Worm (Caenorhabditis elegans) whole organism, young adult: ENCODE results near the gene R04B3.2.
A peak's percentile ranks its signal among the peaks of the same experiment; 100 is the strongest.

Source experiments
- C17E4.6 ChIP-seq: fragments of 200-800 bp; sonication (Bioruptor generic); IDR thresholded peaks from 2 replicates; pipeline ENCODE4 v1.3.6; 2022; ENCODE audit warnings: missing genetic modification reagents, missing genetic modification characterization, missing compliant biosample characterization
- F23B12.7 ChIP-seq: sonication (generic microtip); optimal IDR thresholded peaks from 2 replicates; lab custom pipeline; 2017; ENCODE audit warnings: missing genetic modification characterization, mild to moderate bottlenecking, missing compliant biosample characterization, antibody characterized with exemption, moderate library complexity; ENCODE audit not compliant: insufficient read depth
- F33H1.4 ChIP-seq: fragments of 200-800 bp; sonication (Bioruptor generic); IDR thresholded peaks from 2 replicates; pipeline ENCODE4 v1.3.6; 2022; ENCODE audit warnings: missing genetic modification reagents, missing genetic modification characterization, missing compliant biosample characterization
- F39B2.1 ChIP-seq: fragments of 200-800 bp; sonication (Bioruptor generic); IDR thresholded peaks from 2 replicates; pipeline ENCODE4 v1.3.6; 2022; ENCODE audit warnings: missing genetic modification reagents, missing genetic modification characterization, missing compliant biosample characterization
- F49E8.2 ChIP-seq: sonication (generic microtip); optimal IDR thresholded peaks from 3 replicates; lab custom pipeline; 2017; ENCODE audit warnings: missing genetic modification characterization, mild to moderate bottlenecking, missing compliant biosample characterization, antibody characterized with exemption, moderate library complexity; ENCODE audit not compliant: insufficient read depth
- T26A5.8 ChIP-seq: sonication (generic microtip); optimal IDR thresholded peaks from 2 replicates; lab custom pipeline; 2016; ENCODE audit warnings: missing genetic modification characterization, missing compliant biosample characterization
- Y67H2A.10 ChIP-seq: fragments of 200-800 bp; sonication (Bioruptor generic); conservative IDR thresholded peaks from 2 replicates; pipeline ENCODE4 v1.3.6; 2022; ENCODE audit warnings: missing genetic modification reagents, missing genetic modification characterization, missing compliant biosample characterization
- akir-1 ChIP-seq: fragments of 200-800 bp; sonication (Bioruptor generic); optimal IDR thresholded peaks from 2 replicates; lab custom pipeline; 2018; ENCODE audit warnings: mild to moderate bottlenecking, missing genetic modification characterization, moderate library complexity, missing compliant biosample characterization
- aptf-3 ChIP-seq: fragments of 200-800 bp; sonication (Bioruptor generic); IDR thresholded peaks from 2 replicates; pipeline ENCODE4 v1.3.6; 2022; ENCODE audit warnings: missing genetic modification characterization, missing compliant biosample characterization
- atf-7 ChIP-seq: sonication (generic microtip); optimal IDR thresholded peaks from 2 replicates; lab custom pipeline; 2017; ENCODE audit warnings: mild to moderate bottlenecking, missing genetic modification characterization, missing compliant biosample characterization
- athp-1 ChIP-seq: sonication (generic microtip); optimal IDR thresholded peaks from 2 replicates; lab custom pipeline; 2017; ENCODE audit warnings: mild to moderate bottlenecking, missing genetic modification characterization, missing compliant biosample characterization
- bed-1 ChIP-seq: fragments of 200-800 bp; sonication (Bioruptor generic); IDR thresholded peaks from 2 replicates; pipeline ENCODE4 v1.3.6; 2022; ENCODE audit warnings: missing genetic modification reagents, missing genetic modification characterization, missing compliant biosample characterization
- cebp-1 ChIP-seq, 2 experiments: fragments of 200-800 bp in 1 of 2; sonication (Bioruptor generic) in 1 of 2; sonication (generic microtip) in 1 of 2; IDR thresholded peaks in 1 of 2; optimal IDR thresholded peaks in 1 of 2; 2 replicates each; pipeline versions ENCODE4 v1.3.6 to Lab custom; 2017 to 2022; ENCODE audit warnings: missing compliant biosample characterization in 2 of 2, missing genetic modification characterization in 2 of 2, mild to moderate bottlenecking in 1 of 2, missing genetic modification reagents in 1 of 2, moderate library complexity in 1 of 2
- cebp-2 ChIP-seq: fragments of 200-800 bp; sonication (Bioruptor generic); IDR thresholded peaks from 2 replicates; pipeline ENCODE4 v1.3.6; 2022; ENCODE audit warnings: missing genetic modification characterization, missing compliant biosample characterization
- ceh-40 ChIP-seq: fragments of 200-800 bp; sonication (Bioruptor generic); IDR thresholded peaks from 2 replicates; pipeline ENCODE4 v1.3.6; 2022; ENCODE audit warnings: missing genetic modification characterization, missing compliant biosample characterization
- chd-7 ChIP-seq: sonication (generic microtip); optimal IDR thresholded peaks from 2 replicates; lab custom pipeline; 2016; ENCODE audit warnings: mild to moderate bottlenecking, missing genetic modification characterization, moderate library complexity, missing compliant biosample characterization
- die-1 ChIP-seq: sonication (generic microtip); optimal IDR thresholded peaks from 2 replicates; lab custom pipeline; 2016; ENCODE audit warnings: missing genotype, mild to moderate bottlenecking, missing genetic modification characterization, missing compliant biosample characterization
- dpff-1 ChIP-seq: sonication (generic microtip); optimal IDR thresholded peaks from 2 replicates; lab custom pipeline; 2017; ENCODE audit warnings: mild to moderate bottlenecking, missing genetic modification characterization, missing compliant biosample characterization
- egl-44 ChIP-seq: fragments of 200-800 bp; sonication (Bioruptor generic); IDR thresholded peaks from 2 replicates; pipeline ENCODE4 v1.3.6; 2022; ENCODE audit warnings: missing genetic modification reagents, missing genetic modification characterization, missing compliant biosample characterization
- ekl-4 ChIP-seq: fragments of 200-800 bp; sonication (Bioruptor generic); IDR thresholded peaks from 2 replicates; pipeline ENCODE4 v1.3.6; 2022; ENCODE audit warnings: missing genetic modification reagents, missing genetic modification characterization, missing compliant biosample characterization
- hmg-1.2 ChIP-seq: fragments of 200-800 bp; sonication (Bioruptor generic); IDR thresholded peaks from 2 replicates; pipeline ENCODE4 v1.3.6; 2022; ENCODE audit warnings: missing genetic modification reagents, missing genetic modification characterization, missing compliant biosample characterization
- let-607 ChIP-seq, 2 experiments: fragments of 200-800 bp in 1 of 2; sonication (Bioruptor generic) in 1 of 2; sonication (generic microtip) in 1 of 2; optimal IDR thresholded peaks; 2 replicates each; lab custom pipeline; 2016 to 2018; ENCODE audit warnings: mild to moderate bottlenecking in 2 of 2, missing compliant biosample characterization in 2 of 2, missing genetic modification characterization in 2 of 2, moderate library complexity in 2 of 2, missing genotype in 1 of 2
- lin-40 ChIP-seq: sonication (generic microtip); optimal IDR thresholded peaks from 2 replicates; lab custom pipeline; 2016; ENCODE audit warnings: missing genetic modification characterization, mild to moderate bottlenecking, missing compliant biosample characterization, missing genotype, missing genetic modification reagents
- lin-54 ChIP-seq: fragments of 200-800 bp; sonication (Bioruptor generic); optimal IDR thresholded peaks from 2 replicates; lab custom pipeline; 2018; ENCODE audit warnings: mild to moderate bottlenecking, missing genetic modification characterization, missing compliant biosample characterization
- lsy-27 ChIP-seq: sonication (generic microtip); optimal IDR thresholded peaks from 2 replicates; lab custom pipeline; 2017; ENCODE audit warnings: missing genetic modification characterization, mild to moderate bottlenecking, missing compliant biosample characterization, antibody characterized with exemption, missing genotype, borderline replicate concordance; ENCODE audit not compliant: insufficient read depth
- madf-3 ChIP-seq: fragments of 200-800 bp; sonication (Bioruptor generic); IDR thresholded peaks from 2 replicates; pipeline ENCODE4 v1.3.6; 2022; ENCODE audit warnings: missing genetic modification reagents, missing genetic modification characterization, missing compliant biosample characterization
- madf-6 ChIP-seq: fragments of 200-800 bp; sonication (Bioruptor generic); IDR thresholded peaks from 2 replicates; pipeline ENCODE4 v1.3.6; 2022; ENCODE audit warnings: missing genetic modification reagents, missing genetic modification characterization, missing compliant biosample characterization
- mcd-1 ChIP-seq: fragments of 200-800 bp; sonication (Bioruptor generic); IDR thresholded peaks from 2 replicates; pipeline ENCODE4 v1.3.6; 2022; ENCODE audit warnings: missing genetic modification reagents, missing genetic modification characterization, missing compliant biosample characterization
- mxl-1 ChIP-seq: sonication (generic microtip); optimal IDR thresholded peaks from 2 replicates; lab custom pipeline; 2016; ENCODE audit warnings: missing genetic modification characterization, missing compliant biosample characterization
- nfya-1 ChIP-seq: sonication (generic microtip); optimal IDR thresholded peaks from 2 replicates; lab custom pipeline; 2017; ENCODE audit warnings: antibody characterized with exemption, missing compliant biosample characterization, missing genetic modification characterization, borderline replicate concordance; ENCODE audit not compliant: insufficient read depth
- nfya-2 ChIP-seq: fragments of 200-800 bp; sonication (Bioruptor generic); IDR thresholded peaks from 2 replicates; pipeline ENCODE4 v1.3.6; 2022; ENCODE audit warnings: missing genetic modification reagents, missing genetic modification characterization, missing compliant biosample characterization
- nfyb-1 ChIP-seq: fragments of 200-800 bp; sonication (Bioruptor generic); IDR thresholded peaks from 2 replicates; pipeline ENCODE4 v1.3.6; 2022; ENCODE audit warnings: missing genetic modification reagents, missing genetic modification characterization, missing compliant biosample characterization
- nhr-27 ChIP-seq: fragments of 200-800 bp; sonication (Bioruptor generic); optimal IDR thresholded peaks from 2 replicates; lab custom pipeline; 2018; ENCODE audit warnings: mild to moderate bottlenecking, missing genetic modification characterization, moderate library complexity, missing compliant biosample characterization
- nhr-80 ChIP-seq: sonication (generic microtip); optimal IDR thresholded peaks from 2 replicates; lab custom pipeline; 2016; ENCODE audit warnings: missing genetic modification characterization, missing compliant biosample characterization
- repo-1 ChIP-seq: sonication (generic microtip); optimal IDR thresholded peaks from 2 replicates; lab custom pipeline; 2017; ENCODE audit warnings: mild to moderate bottlenecking, missing genetic modification characterization, missing compliant biosample characterization
- tbx-9 ChIP-seq: sonication (generic microtip); optimal IDR thresholded peaks from 2 replicates; lab custom pipeline; 2016; ENCODE audit warnings: borderline replicate concordance, missing genetic modification characterization, inconsistent platforms, missing compliant biosample characterization
- xnd-1 ChIP-seq: sonication (generic microtip); optimal IDR thresholded peaks from 2 replicates; lab custom pipeline; 2016; ENCODE audit warnings: missing genotype, missing genetic modification reagents, missing genetic modification characterization, missing compliant biosample characterization
- zfh-2 ChIP-seq: fragments of 200-800 bp; sonication (Bioruptor generic); conservative IDR thresholded peaks from 2 replicates; pipeline ENCODE4 v1.3.6; 2022; ENCODE audit warnings: missing genetic modification reagents, missing genetic modification characterization, missing compliant biosample characterization
- zim-3 ChIP-seq: sonication (generic microtip); optimal IDR thresholded peaks from 2 replicates; lab custom pipeline; 2017; ENCODE audit warnings: mild to moderate bottlenecking, missing genetic modification characterization, moderate library complexity, missing compliant biosample characterization
- ztf-6 ChIP-seq: fragments of 200-800 bp; sonication (Bioruptor generic); IDR thresholded peaks from 2 replicates; pipeline ENCODE4 v1.3.6; 2022; ENCODE audit warnings: missing genetic modification reagents, missing genetic modification characterization, missing compliant biosample characterization

Gene R04B3.2

DNA sequence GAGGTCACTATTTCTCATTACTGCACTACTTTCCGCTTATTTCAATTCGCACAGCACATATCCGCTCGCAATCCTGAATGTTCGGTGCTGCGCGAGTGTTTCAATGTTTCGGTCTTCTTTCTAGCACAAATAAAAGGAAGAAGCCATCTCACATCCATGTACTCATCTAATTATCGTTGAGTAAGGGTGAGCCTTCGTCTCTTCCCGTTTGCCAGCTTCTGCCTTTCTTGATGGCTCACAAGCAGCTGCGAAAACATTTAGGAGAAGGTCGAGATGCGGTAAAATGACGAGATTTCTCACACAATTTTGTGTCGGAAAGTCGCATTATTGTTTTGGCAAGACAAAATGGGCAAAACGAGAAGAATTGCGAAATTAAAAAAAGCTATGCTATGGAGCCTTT lies 18.6 kb downstream of the R04B3.2 start:
- TF ChIP-seq F49E8.2 (tag; lab: Kevin White, UChicago) (no peak), lin-40 (no peak), nfya-1 (no peak), dpff-1 (tag; lab: Kevin White, UChicago) (no peak), F23B12.7 (tag; lab: Kevin White, UChicago) (no peak), cebp-1 (GFP tag; IDR thresholded peaks at IDR 0.05; lab: Robert Waterston, UW) (no peak), cebp-1 (tag; optimal IDR thresholded peaks at IDR 0.05; lab: Kevin White, UChicago) (peak; percentile 10), nfya-2 (GFP tag; lab: Robert Waterston, UW) (no peak), ekl-4 (GFP tag; lab: Robert Waterston, UW) (no peak)
- TF ChIP-seq, all 124 proteins: peak for 1

DNA sequence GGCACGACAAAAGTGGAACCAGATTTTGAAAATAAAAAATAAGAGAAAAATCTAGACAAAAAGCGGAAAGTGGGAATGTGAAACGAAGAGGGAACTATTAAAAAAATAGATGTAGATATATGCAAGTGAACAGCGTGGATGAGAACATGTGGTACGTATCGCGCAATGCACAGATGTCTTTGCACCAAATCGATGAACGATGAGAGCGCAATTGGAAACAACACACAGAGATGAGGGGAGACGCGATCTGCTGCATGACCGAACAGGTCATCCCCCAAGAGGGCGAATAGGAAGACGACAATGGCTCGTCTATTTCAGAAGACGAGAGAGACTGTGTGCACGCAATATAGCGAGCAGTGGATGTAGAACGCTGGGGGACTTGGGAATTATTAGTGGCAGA lies 20.8 kb downstream of the R04B3.2 start:
- TF ChIP-seq akir-1 (no peak), aptf-3 (GFP tag; lab: Robert Waterston, UW) (no peak), nfyb-1 (GFP tag; lab: Robert Waterston, UW) (no peak), die-1 (tag; lab: Kevin White, UChicago) (no peak), hmg-1.2 (GFP tag; lab: Robert Waterston, UW) (no peak), cebp-2 (no peak), mcd-1 (GFP tag; lab: Robert Waterston, UW) (no peak), ceh-40 (GFP tag; lab: Robert Waterston, UW) (no peak), ekl-4 (GFP tag; lab: Robert Waterston, UW) (no peak)
- TF ChIP-seq, all 124 proteins: peak for 0

DNA sequence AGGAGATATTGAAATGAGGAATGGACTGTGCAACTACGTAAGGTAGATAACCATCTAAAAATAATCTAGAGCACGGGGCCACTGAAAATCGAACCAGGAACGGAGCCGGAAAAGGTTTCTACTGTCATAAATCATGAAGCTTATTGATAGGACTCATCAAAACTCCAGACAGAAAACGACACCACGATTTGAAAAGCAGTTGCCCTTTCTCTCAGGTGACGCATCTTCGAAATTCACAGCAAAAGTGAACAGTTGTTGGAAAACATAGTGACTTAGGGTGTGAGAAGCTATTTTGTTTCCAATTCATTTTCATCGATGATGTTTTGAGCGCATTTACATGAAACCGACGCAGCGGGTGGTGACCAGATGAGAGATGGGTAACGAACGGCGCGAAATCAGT lies 21.2 kb downstream of the R04B3.2 start:
- TF ChIP-seq madf-3 (GFP tag; lab: Robert Waterston, UW) (no peak), hmg-1.2 (GFP tag; lab: Robert Waterston, UW) (no peak), nhr-80 (tag; lab: Kevin White, UChicago) (no peak), chd-7 (tag; lab: Kevin White, UChicago) (no peak), egl-44 (GFP tag; lab: Robert Waterston, UW) (no peak), xnd-1 (tag; lab: Kevin White, UChicago) (no peak)
- TF ChIP-seq, all 124 proteins: peak for 0

DNA sequence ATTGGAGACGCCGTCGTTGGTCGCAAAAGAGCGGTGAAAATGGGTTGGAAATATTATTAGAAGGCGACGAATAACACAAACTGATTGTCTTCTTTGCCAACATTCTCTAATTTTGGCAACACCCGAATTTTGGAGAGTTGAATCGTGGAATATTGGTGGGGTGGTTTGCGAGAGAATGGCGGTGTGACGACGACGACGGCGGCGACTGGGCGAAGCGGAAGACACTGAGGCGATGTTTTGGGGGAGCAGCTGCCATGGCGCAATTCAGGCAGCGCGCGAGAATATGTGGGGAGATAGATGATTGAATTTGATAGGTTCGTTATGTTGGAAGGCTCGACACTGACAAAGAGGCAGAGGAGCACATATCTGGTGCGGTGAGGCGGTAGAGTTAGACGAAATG lies 22.5 kb downstream of the R04B3.2 start:
- no peak for TF ChIP-seq atf-7 (tag; lab: Kevin White, UChicago)
- TF ChIP-seq zfh-2: peak; percentile 78

DNA sequence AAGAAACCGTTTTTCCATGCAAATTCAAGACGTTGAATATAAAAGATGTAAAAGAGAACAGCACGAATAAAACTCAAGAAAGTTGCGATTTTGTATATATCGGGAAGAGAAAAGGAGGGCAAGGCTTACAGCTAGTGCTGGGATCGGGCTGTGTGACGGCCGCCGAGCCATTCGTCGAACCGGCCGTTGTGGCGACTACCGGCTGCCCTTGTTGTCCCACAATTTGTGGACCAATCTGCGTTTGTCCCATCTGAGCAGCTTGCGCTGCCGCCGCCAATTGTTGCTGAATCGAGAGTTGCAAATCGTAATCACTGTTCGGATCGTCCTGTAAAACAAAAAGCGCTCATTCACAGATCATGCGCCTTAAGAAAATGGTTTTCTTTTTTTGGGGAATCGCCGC lies 26.3 kb downstream of the R04B3.2 start:
- TF ChIP-seq tbx-9 (no peak), F39B2.1 (GFP tag; lab: Robert Waterston, UW) (no peak), zfh-2 (peak; percentile 71), nhr-27 (tag; lab: Kevin White, UChicago) (no peak)

DNA sequence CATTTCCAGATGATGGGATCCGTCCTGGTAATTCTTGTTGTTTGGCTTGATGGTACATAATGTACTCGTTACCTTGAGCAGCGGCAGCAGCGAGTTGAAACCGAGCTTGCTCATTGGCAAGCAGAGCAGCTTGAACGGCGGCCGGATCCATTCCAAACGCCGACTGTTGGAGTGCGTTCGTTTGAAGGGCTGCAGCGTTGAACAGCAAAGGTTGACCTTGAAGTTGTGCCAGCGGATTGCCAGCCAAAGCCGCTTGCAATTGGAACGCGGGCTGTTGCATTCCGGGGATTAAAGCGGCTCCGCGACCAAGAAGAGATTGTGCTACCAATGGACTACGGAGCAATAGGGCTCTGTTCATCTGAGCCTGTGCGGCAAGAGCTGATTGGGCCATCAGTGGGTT lies 27.3 kb downstream of the R04B3.2 start:
- TF ChIP-seq ztf-6 (GFP tag; lab: Robert Waterston, UW): no peak
- TF ChIP-seq zim-3 (tag; lab: Kevin White, UChicago): no peak
- no peak for TF ChIP-seq madf-6
- no peak for TF ChIP-seq athp-1 (tag; lab: Kevin White, UChicago)
- TF ChIP-seq mxl-1 (tag; lab: Kevin White, UChicago): no peak
- no peak for TF ChIP-seq Y67H2A.10 (GFP tag; lab: Robert Waterston, UW)
- TF ChIP-seq let-607 (tag; optimal IDR thresholded peaks at IDR 0.05; lab: Kevin White, UChicago): no peak
- no peak for TF ChIP-seq bed-1 (GFP tag; lab: Robert Waterston, UW)
- TF ChIP-seq T26A5.8: no peak
- no peak for TF ChIP-seq C17E4.6
- no peak for TF ChIP-seq F33H1.4 (GFP tag; lab: Robert Waterston, UW)
- no peak for TF ChIP-seq lin-54 (GFP tag; lab: Kevin White, UChicago)
- TF ChIP-seq repo-1 (tag; lab: Kevin White, UChicago): no peak
- no peak for TF ChIP-seq lsy-27
